Worm (Caenorhabditis elegans): Measurements from ENCODE around the gene erp-44.2.

erp-44.2 gene

ce11 chrIV:7800338-7800737, 34.1 kb downstream of the erp-44.2 start (continued):
- TF ChIP-seq unc-130 (GFP tag; optimal IDR thresholded peaks at IDR 0.05) (peak; percentile 63), F57C9.4 (tag; optimal IDR thresholded peaks at IDR 0.05) (no peak), ama-1 (optimal IDR thresholded peaks at IDR 0.05) (no peak), ama-1 (GFP tag; optimal IDR thresholded peaks at IDR 0.05) (peak in 1 of 2 experiments; percentile 94), hmg-20 (GFP tag; IDR thresholded peaks at IDR 0.05) (peak; percentile 32; the same call in 1 of the 2 replicates), dpff-1 (tag; optimal IDR thresholded peaks at IDR 0.05) (no peak), hmg-1.2 (GFP tag; IDR thresholded peaks at IDR 0.05) (no peak; the same call in 1 of the 2 replicates), madf-6 (GFP tag; IDR thresholded peaks at IDR 0.05) (peak; percentile 82), snpc-4 (GFP tag; optimal IDR thresholded peaks at IDR 0.05) (peak; percentile 39), snpc-4 (tag; optimal IDR thresholded peaks at IDR 0.05) (peak in 2 of 4 experiments; percentile 21 to 42)

ce11 chrIV:7796432-7797113, 37.9 kb downstream of the erp-44.2 start, which contains the start of gene sgo-1:
Gene sgo-1 (minus strand): TSS chrIV:7796482.
- TF ChIP-seq hmg-20 (GFP tag; IDR thresholded peaks at IDR 0.05) = no peak
- no peak for TF ChIP-seq ZK185.1 (tag; optimal IDR thresholded peaks at IDR 0.05; ENCODE audit: poor library complexity, severe bottlenecking)
- peak; percentile 24 for TF ChIP-seq him-1 (tag; optimal IDR thresholded peaks at IDR 0.05)
- no peak for TF ChIP-seq die-1 (tag; optimal IDR thresholded peaks at IDR 0.05)
- TF ChIP-seq akir-1 (GFP tag; optimal IDR thresholded peaks at IDR 0.05) = no peak
- no peak for TF ChIP-seq ztf-6 (GFP tag; IDR thresholded peaks at IDR 0.05)
- peak; percentile 41; the same call in 1 of the 2 replicates for TF ChIP-seq attf-3 (GFP tag; conservative IDR thresholded peaks at IDR 0.05)
- no peak for TF ChIP-seq sptf-2 (GFP tag; optimal IDR thresholded peaks at IDR 0.05)
- TF ChIP-seq egl-44 (GFP tag; IDR thresholded peaks at IDR 0.05) = no peak
- no peak for TF ChIP-seq unc-62 (GFP tag; optimal IDR thresholded peaks at IDR 0.05)
- no peak for TF ChIP-seq dpff-1 (tag; optimal IDR thresholded peaks at IDR 0.05)
- TF ChIP-seq ceh-91 (GFP tag; IDR thresholded peaks at IDR 0.05) = peak; percentile 98
- peak; percentile 99 for TF ChIP-seq xnd-1 (tag; optimal IDR thresholded peaks at IDR 0.05)
- peak; percentile 78 for TF ChIP-seq mcd-1 (GFP tag; IDR thresholded peaks at IDR 0.05)
- TF ChIP-seq ztf-18 (tag; optimal IDR thresholded peaks at IDR 0.05) = no peak
- TF ChIP-seq madf-6 (GFP tag; IDR thresholded peaks at IDR 0.05) = peak; percentile 100
- no peak for TF ChIP-seq nhr-90 (tag; optimal IDR thresholded peaks at IDR 0.05)
- TF ChIP-seq F10E7.11 (tag; optimal IDR thresholded peaks at IDR 0.05) = no peak
- TF ChIP-seq Y53G8AR.9 (GFP tag; conservative IDR thresholded peaks at IDR 0.05) = peak; percentile 90
- peak; percentile 95 for TF ChIP-seq snpc-3.4 (tag; optimal IDR thresholded peaks at IDR 0.05)
- TF ChIP-seq atf-7 (tag; optimal IDR thresholded peaks at IDR 0.05) = no peak
- TF ChIP-seq dpl-1 (GFP tag; optimal IDR thresholded peaks at IDR 0.05) = peak; percentile 95
- no peak for TF ChIP-seq aptf-2 (GFP tag; conservative IDR thresholded peaks at IDR 0.05)
- no peak for TF ChIP-seq ztf-22 (GFP tag; optimal IDR thresholded peaks at IDR 0.05)
- TF ChIP-seq snpc-1.3 (tag; optimal IDR thresholded peaks at IDR 0.05; ENCODE audit: insufficient read depth) = peak; percentile 85
- peak; percentile 100 for TF ChIP-seq efl-1 (GFP tag; optimal IDR thresholded peaks at IDR 0.05)
- TF ChIP-seq egl-18 (GFP tag; IDR thresholded peaks at IDR 0.05) = no peak
- TF ChIP-seq F23B12.7 (tag; optimal IDR thresholded peaks at IDR 0.05; ENCODE audit: insufficient read depth) = no peak
- TF ChIP-seq T26A5.8 (tag; optimal IDR thresholded peaks at IDR 0.05) = no peak
- TF ChIP-seq madf-3 (GFP tag; IDR thresholded peaks at IDR 0.05) = peak; percentile 97
- TF ChIP-seq ama-1 (optimal IDR thresholded peaks at IDR 0.05) = no peak
- TF ChIP-seq ama-1 (GFP tag; optimal IDR thresholded peaks at IDR 0.05) = no peak
- peak; percentile 70 for TF ChIP-seq snpc-4 (GFP tag; optimal IDR thresholded peaks at IDR 0.05)
- TF ChIP-seq snpc-4 (tag; optimal IDR thresholded peaks at IDR 0.05) = peak in 3 of 4 experiments; percentile 41 to 70 (median 60)
- no peak for TF ChIP-seq lin-40 (tag; optimal IDR thresholded peaks at IDR 0.05)
- TF ChIP-seq ceh-79 (tag; optimal IDR thresholded peaks at IDR 0.05) = no peak
- TF ChIP-seq lin-35 (GFP tag; optimal IDR thresholded peaks at IDR 0.05) = peak in 2 of 3 experiments; percentile 2 to 82
- TF ChIP-seq B0261.1 (tag; optimal IDR thresholded peaks at IDR 0.05) = no peak
- no peak for TF ChIP-seq ets-4 (GFP tag; optimal IDR thresholded peaks at IDR 0.05)
- no peak for TF ChIP-seq ceh-58 (GFP tag; IDR thresholded peaks at IDR 0.05)
- no peak for TF ChIP-seq ztf-3 (GFP tag; optimal IDR thresholded peaks at IDR 0.05)
- TF ChIP-seq nhr-120 (GFP tag; IDR thresholded peaks at IDR 0.05) = no peak

Data from whole organism, young adult.